Worm (Caenorhabditis elegans): Measurements from ENCODE around the gene F14F8.8.

F14F8.8 gene

ce11 chrV:16672198-16672597 lies at the start of gene F14F8.8:
Gene F14F8.8, minus strand, starts transcription at chrV:16672298.
- TF ChIP-seq ceh-82 (tag; optimal IDR thresholded peaks at IDR 0.05) (no peak), grh-1 (GFP tag; IDR thresholded peaks at IDR 0.05) (no peak), unc-30 (tag; optimal IDR thresholded peaks at IDR 0.05) (no peak), jun-1 (tag; optimal IDR thresholded peaks at IDR 0.05) (no peak), nhr-76 (tag; optimal IDR thresholded peaks at IDR 0.05) (no peak), rnt-1 (tag; optimal IDR thresholded peaks at IDR 0.05) (no peak), Y116A8C.19 (tag; optimal IDR thresholded peaks at IDR 0.05; ENCODE audit: borderline replicate concordance) (no peak), mab-9 (GFP tag; IDR thresholded peaks at IDR 0.05) (no peak), ceh-63 (GFP tag; optimal IDR thresholded peaks at IDR 0.05) (no peak), ztf-11 (tag; optimal IDR thresholded peaks at IDR 0.05) (no peak), nhr-12 (tag; optimal IDR thresholded peaks at IDR 0.05) (no peak), nhr-20 (tag; optimal IDR thresholded peaks at IDR 0.05) (no peak), elt-3 (tag; optimal IDR thresholded peaks at IDR 0.05) (no peak), fos-1 (tag; optimal IDR thresholded peaks at IDR 0.05) (no peak), skn-1 (tag; optimal IDR thresholded peaks at IDR 0.05) (no peak), nhr-77 (tag; optimal IDR thresholded peaks at IDR 0.05) (no peak)

- TF ChIP-seq nhr-77 (tag; optimal IDR thresholded peaks at IDR 0.05): no peak
- TF ChIP-seq aha-1 (tag; optimal IDR thresholded peaks at IDR 0.05): no peak
Measured at ce11 chrV:16716574-16716973, 44.5 kb upstream of the F14F8.8 start, which contains the start of gene srh-137. Gene srh-137, minus strand, starts transcription at chrV:16716674.

- TF ChIP-seq hlh-4 (tag; optimal IDR thresholded peaks at IDR 0.05) (no peak), hpl-2 (GFP tag; optimal IDR thresholded peaks at IDR 0.05) (no peak), nhr-28 (tag; optimal IDR thresholded peaks at IDR 0.05) (no peak), C16A3.4 (tag; optimal IDR thresholded peaks at IDR 0.05) (no peak), zag-1 (tag; optimal IDR thresholded peaks at IDR 0.05) (no peak), unc-130 (tag; optimal IDR thresholded peaks at IDR 0.05) (no peak), mep-1 (tag; optimal IDR thresholded peaks at IDR 0.05) (no peak), ztf-11 (tag; optimal IDR thresholded peaks at IDR 0.05) (no peak), C34B4.2 (tag; optimal IDR thresholded peaks at IDR 0.05) (no peak), snu-23 (GFP tag; optimal IDR thresholded peaks at IDR 0.05) (no peak), ets-5 (GFP tag; IDR thresholded peaks at IDR 0.05) (no peak), sptf-1 (tag; optimal IDR thresholded peaks at IDR 0.05) (no peak), nhr-77 (tag; optimal IDR thresholded peaks at IDR 0.05) (no peak), pag-3 (tag; optimal IDR thresholded peaks at IDR 0.05; ENCODE audit: borderline replicate concordance, insufficient read depth) (no peak), dpl-1 (GFP tag; optimal IDR thresholded peaks at IDR 0.05) (no peak)
Measured at ce11 chrV:16713797-16714196, 41.7 kb upstream of the F14F8.8 start.

- no peak for TF ChIP-seq vab-15 (tag; optimal IDR thresholded peaks at IDR 0.05)
- no peak for TF ChIP-seq efl-3 (GFP tag; optimal IDR thresholded peaks at IDR 0.05)
- no peak for TF ChIP-seq nhr-84 (tag; optimal IDR thresholded peaks at IDR 0.05)
- no peak for TF ChIP-seq fkh-8 (tag; optimal IDR thresholded peaks at IDR 0.05)
- no peak for TF ChIP-seq unc-30 (tag; optimal IDR thresholded peaks at IDR 0.05)
- TF ChIP-seq ztf-11 (tag; optimal IDR thresholded peaks at IDR 0.05): no peak
- no peak for TF ChIP-seq nhr-12 (tag; optimal IDR thresholded peaks at IDR 0.05)
- TF ChIP-seq hlh-17 (GFP tag; optimal IDR thresholded peaks at IDR 0.05; ENCODE audit: borderline replicate concordance): no peak
- TF ChIP-seq nhr-90 (tag; optimal IDR thresholded peaks at IDR 0.05; ENCODE audit: poor library complexity): no peak
- TF ChIP-seq lin-35 (GFP tag; optimal IDR thresholded peaks at IDR 0.05): no peak
- TF ChIP-seq lsy-2 (tag; optimal IDR thresholded peaks at IDR 0.05): no peak
- TF ChIP-seq ces-1 (GFP tag; optimal IDR thresholded peaks at IDR 0.05): no peak
- no peak for TF ChIP-seq C16A3.4 (tag; optimal IDR thresholded peaks at IDR 0.05)
- no peak for TF ChIP-seq egl-27 (tag; optimal IDR thresholded peaks at IDR 0.05)
- TF ChIP-seq nhr-47 (tag; optimal IDR thresholded peaks at IDR 0.05): no peak
- no peak for TF ChIP-seq blmp-1 (tag; optimal IDR thresholded peaks at IDR 0.05)
- TF ChIP-seq mdl-1 (tag; optimal IDR thresholded peaks at IDR 0.05): no peak
- TF ChIP-seq xbp-1 (tag; optimal IDR thresholded peaks at IDR 0.05): no peak
- no peak for TF ChIP-seq unc-86 (tag; optimal IDR thresholded peaks at IDR 0.05)
- no peak for TF ChIP-seq sup-37 (GFP tag; optimal IDR thresholded peaks at IDR 0.05)
Measured at ce11 chrV:16706549-16706948, 34.5 kb upstream of the F14F8.8 start, which contains the start of gene clec-9. Gene clec-9, minus strand, starts transcription at chrV:16706649.

Measured in whole organism, L1 larva.